Worm (Caenorhabditis elegans) whole organism, L3 larva: ENCODE measurements around the gene msd-2.

Source experiments
- R02D3.7 ChIP-seq: fragments of 150-350 bp; optimal IDR thresholded peaks from 2 replicates; lab custom pipeline; 2014; ENCODE audit warnings: missing biosample characterization, missing genetic modification characterization
- ceh-16 ChIP-seq: sonication (generic microtip); optimal IDR thresholded peaks from 2 replicates; lab custom pipeline; 2017; ENCODE audit warnings: missing biosample characterization, missing genetic modification characterization
- ceh-82 ChIP-seq: fragments of 150-350 bp; optimal IDR thresholded peaks from 2 replicates; lab custom pipeline; 2014; ENCODE audit warnings: missing biosample characterization, missing genetic modification characterization
- ceh-9 ChIP-seq: sonication (generic microtip); optimal IDR thresholded peaks from 2 replicates; lab custom pipeline; 2018; ENCODE audit warnings: missing biosample characterization, missing genetic modification characterization
- daf-12 ChIP-seq: fragments of 150-350 bp; optimal IDR thresholded peaks from 2 replicates; lab custom pipeline; 2014; ENCODE audit warnings: missing biosample characterization, missing genetic modification reagents, missing genetic modification characterization
- egl-27 ChIP-seq: sonication (generic microtip); optimal IDR thresholded peaks from 4 replicates; lab custom pipeline; 2017; ENCODE audit warnings: missing biosample characterization, missing genetic modification reagents, missing genetic modification characterization
- elt-2 ChIP-seq: sonication (generic microtip); optimal IDR thresholded peaks from 2 replicates; lab custom pipeline; 2016; ENCODE audit warnings: missing genetic modification reagents, mild to moderate bottlenecking, missing genetic modification characterization, missing compliant biosample characterization
- eor-1 ChIP-seq, 2 experiments: fragments of 150-350 bp; optimal IDR thresholded peaks; 2 replicates each; lab custom pipeline; 2014 to 2018; ENCODE audit warnings: missing biosample characterization in 2 of 2, missing genetic modification characterization in 2 of 2
- fkh-10 ChIP-seq: sonication (generic microtip); optimal IDR thresholded peaks from 2 replicates; lab custom pipeline; 2017; ENCODE audit warnings: missing biosample characterization, missing genetic modification reagents, missing genetic modification characterization
- fkh-2 ChIP-seq: fragments of 150-350 bp; optimal IDR thresholded peaks from 2 replicates; lab custom pipeline; 2014; ENCODE audit warnings: missing biosample characterization, missing genetic modification reagents, missing genetic modification characterization
- fos-1 ChIP-seq: fragments of 150-350 bp; optimal IDR thresholded peaks from 2 replicates; lab custom pipeline; 2014; ENCODE audit warnings: missing biosample characterization, missing genetic modification characterization
- hmg-11 ChIP-seq: sonication (generic microtip); optimal IDR thresholded peaks from 2 replicates; lab custom pipeline; 2016; ENCODE audit warnings: missing genetic modification characterization, missing compliant biosample characterization
- jun-1 ChIP-seq: fragments of 150-350 bp; optimal IDR thresholded peaks from 2 replicates; lab custom pipeline; 2014; ENCODE audit warnings: missing biosample characterization, missing genetic modification reagents, missing genetic modification characterization
- lin-15B ChIP-seq: fragments of 150-350 bp; optimal IDR thresholded peaks from 2 replicates; lab custom pipeline; 2014; ENCODE audit warnings: missing biosample characterization, missing genetic modification characterization
- lsy-12 ChIP-seq: sonication (generic microtip); optimal IDR thresholded peaks from 2 replicates; lab custom pipeline; 2016; ENCODE audit warnings: mild to moderate bottlenecking, missing genetic modification characterization, missing compliant biosample characterization
- mml-1 ChIP-seq: fragments of 150-350 bp; sonication (generic microtip); optimal IDR thresholded peaks from 3 replicates; lab custom pipeline; 2014; ENCODE audit warnings: missing biosample characterization, missing genetic modification characterization
- nfya-1 ChIP-seq: sonication (generic microtip); optimal IDR thresholded peaks from 2 replicates; lab custom pipeline; 2017; ENCODE audit warnings: missing genetic modification characterization, mild to moderate bottlenecking, missing compliant biosample characterization, antibody characterized with exemption, moderate library complexity; ENCODE audit not compliant: insufficient read depth
- nhr-12 ChIP-seq: fragments of 150-350 bp; optimal IDR thresholded peaks from 2 replicates; lab custom pipeline; 2014; ENCODE audit warnings: missing biosample characterization, missing genetic modification characterization
- nhr-23 ChIP-seq: fragments of 150-350 bp; optimal IDR thresholded peaks from 2 replicates; lab custom pipeline; 2014; ENCODE audit warnings: missing biosample characterization, missing genetic modification reagents, missing genetic modification characterization
- nhr-237 ChIP-seq: fragments of 150-350 bp; optimal IDR thresholded peaks from 2 replicates; lab custom pipeline; 2014; ENCODE audit warnings: missing biosample characterization, missing genetic modification characterization
- nhr-25 ChIP-seq: sonication (generic microtip); optimal IDR thresholded peaks from 2 replicates; lab custom pipeline; 2017; ENCODE audit warnings: missing biosample characterization, missing genetic modification characterization
- nhr-28 ChIP-seq: fragments of 150-350 bp; optimal IDR thresholded peaks from 2 replicates; lab custom pipeline; 2014; ENCODE audit warnings: missing biosample characterization, missing genetic modification characterization
- nhr-43 ChIP-seq: sonication (generic microtip); optimal IDR thresholded peaks from 2 replicates; lab custom pipeline; 2016; ENCODE audit warnings: mild to moderate bottlenecking, missing genetic modification characterization, missing compliant biosample characterization; ENCODE audit not compliant: poor library complexity, severe bottlenecking
- nhr-67 ChIP-seq: fragments of 150-350 bp; optimal IDR thresholded peaks from 2 replicates; lab custom pipeline; 2014; ENCODE audit warnings: missing biosample characterization, missing genetic modification characterization
- nhr-76 ChIP-seq: fragments of 150-350 bp; sonication (generic microtip); optimal IDR thresholded peaks from 5 replicates; lab custom pipeline; 2014; ENCODE audit warnings: missing biosample characterization, missing genetic modification characterization
- nhr-77 ChIP-seq: fragments of 150-350 bp; optimal IDR thresholded peaks from 2 replicates; lab custom pipeline; 2014; ENCODE audit warnings: missing biosample characterization, missing genetic modification characterization
- pha-4 ChIP-seq: fragments of 150-350 bp; optimal IDR thresholded peaks from 2 replicates; lab custom pipeline; 2014; ENCODE audit warnings: missing biosample characterization, missing genetic modification reagents, missing genetic modification characterization
- sea-2 ChIP-seq: fragments of 150-350 bp; sonication (generic microtip); optimal IDR thresholded peaks from 4 replicates; lab custom pipeline; 2014; ENCODE audit warnings: missing biosample characterization, missing genetic modification reagents, missing genetic modification characterization
- snpc-4 ChIP-seq: fragments of 150-350 bp; optimal IDR thresholded peaks from 2 replicates; lab custom pipeline; 2014; ENCODE audit warnings: missing biosample characterization, missing genetic modification characterization
- tbx-2 ChIP-seq: sonication (generic microtip); optimal IDR thresholded peaks from 2 replicates; lab custom pipeline; 2016; ENCODE audit warnings: mild to moderate bottlenecking, missing genetic modification characterization, missing compliant biosample characterization
- unc-39 ChIP-seq: sonication (generic microtip); optimal IDR thresholded peaks from 4 replicates; lab custom pipeline; 2017; ENCODE audit warnings: missing biosample characterization, missing genetic modification characterization
- unc-62 ChIP-seq: fragments of 150-350 bp; sonication (generic microtip); optimal IDR thresholded peaks from 4 replicates; lab custom pipeline; 2014; ENCODE audit warnings: missing biosample characterization, missing genetic modification reagents, missing genetic modification characterization
- zag-1 ChIP-seq: fragments of 150-350 bp; optimal IDR thresholded peaks from 2 replicates; lab custom pipeline; 2014; ENCODE audit warnings: missing biosample characterization, missing genetic modification characterization
- ztf-11 ChIP-seq: fragments of 150-350 bp; optimal IDR thresholded peaks from 2 replicates; lab custom pipeline; 2014; ENCODE audit warnings: missing biosample characterization, missing genetic modification characterization
- ztf-4 ChIP-seq: fragments of 150-350 bp; optimal IDR thresholded peaks from 2 replicates; lab custom pipeline; 2014; ENCODE audit warnings: missing biosample characterization, missing genetic modification characterization

Gene msd-2

DNA sequence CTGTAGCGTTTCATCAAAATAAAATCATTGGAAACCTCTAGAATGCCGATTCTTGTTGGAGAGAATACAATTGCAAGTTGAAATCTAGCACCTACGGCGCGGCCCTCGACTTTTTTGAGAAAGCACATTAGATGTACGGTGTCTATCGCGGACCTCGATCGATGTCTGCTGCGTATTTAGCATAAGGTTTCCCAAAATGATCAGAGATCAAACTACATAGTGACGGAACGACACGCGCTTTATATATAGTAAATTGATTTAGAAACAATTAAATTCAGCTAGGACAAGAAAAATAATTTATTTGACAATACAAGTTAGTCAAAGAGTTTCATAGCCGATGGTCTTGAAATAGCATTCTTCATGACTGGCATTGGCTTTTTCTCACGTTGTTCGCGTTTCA is 2.8 kb upstream of the msd-2 start:
- TF ChIP-seq daf-12 (tag; lab: Kevin White, UChicago) (no peak), nhr-23 (no peak), elt-2 (no peak), ztf-4 (tag; lab: Kevin White, UChicago) (no peak), unc-62 (no peak), lsy-12 (tag; lab: Kevin White, UChicago) (no peak), nhr-43 (tag; lab: Kevin White, UChicago) (no peak), sea-2 (no peak), ceh-9 (tag; lab: Kevin White, UChicago) (no peak), jun-1 (tag; lab: Kevin White, UChicago) (no peak), mml-1 (tag; lab: Kevin White, UChicago) (no peak), ceh-82 (tag; lab: Kevin White, UChicago) (no peak), hmg-11 (no peak), egl-27 (no peak), lin-15B (tag; lab: Kevin White, UChicago) (no peak)
- TF ChIP-seq, all 47 proteins: peak for 0

DNA sequence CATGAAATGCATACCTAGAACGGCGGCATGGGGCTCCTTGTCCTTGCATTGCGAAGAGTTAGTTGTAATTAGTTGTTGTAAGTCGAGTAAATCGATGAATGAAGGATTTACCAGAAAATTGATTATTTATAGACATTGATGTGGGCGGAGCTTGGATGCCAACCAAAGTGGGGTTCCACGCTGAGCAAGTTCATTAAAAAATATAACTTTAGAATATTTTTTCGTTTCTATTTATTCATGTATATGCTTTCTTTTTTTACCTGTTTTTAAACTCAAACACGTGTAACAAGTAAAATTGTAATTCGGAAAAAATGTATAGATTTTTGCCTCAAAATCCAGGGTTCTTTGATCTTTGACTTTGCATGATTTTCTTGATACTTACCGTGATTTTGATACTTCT is 1.3 kb upstream of the msd-2 start, which contains the start of gene gipc-2:
Gene gipc-2, minus strand, starts transcription at position 101 of the 400 bp plus-strand sequence.
- TF ChIP-seq R02D3.7 (tag; lab: Kevin White, UChicago), result no peak

DNA sequence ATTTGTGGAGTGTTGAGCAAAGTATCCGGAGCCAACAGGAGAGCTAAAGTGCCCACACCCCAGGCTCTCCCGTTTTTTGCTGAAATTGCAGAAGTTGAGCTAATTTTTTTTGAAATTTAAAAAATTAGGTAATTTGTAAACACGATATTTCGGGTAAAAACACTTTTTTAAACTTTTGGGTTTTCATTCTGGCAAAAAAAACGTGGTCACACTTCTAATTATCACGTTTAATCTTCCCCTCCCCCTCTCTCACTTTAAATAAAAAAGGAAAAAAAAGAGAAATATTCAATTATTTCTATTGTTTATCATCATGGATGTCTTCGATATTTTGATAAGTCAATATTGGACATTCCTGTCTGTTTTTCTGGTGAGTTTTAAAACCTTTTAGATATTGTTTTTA is 4.2 kb downstream of the msd-2 start, which contains the start of gene F44D12.6:
Gene F44D12.6, plus strand, starts transcription at position 301 of the 400 bp plus-strand sequence.
- TF ChIP-seq tbx-2 (no peak), zag-1 (no peak), eor-1 (tag; optimal IDR thresholded peaks at IDR 0.05; lab: Kevin White, UChicago) (no peak), lsy-12 (tag; lab: Kevin White, UChicago) (no peak), ztf-4 (tag; lab: Kevin White, UChicago) (no peak), jun-1 (tag; lab: Kevin White, UChicago) (no peak), ceh-16 (tag; lab: Kevin White, UChicago) (no peak), pha-4 (tag; lab: Kevin White, UChicago) (no peak), nhr-25 (no peak), fkh-10 (GFP tag; lab: Kevin White, UChicago) (no peak), nhr-237 (no peak), nhr-67 (tag; lab: Kevin White, UChicago) (no peak), lin-15B (tag; lab: Kevin White, UChicago) (no peak), ztf-11 (tag; lab: Kevin White, UChicago) (no peak), nhr-77 (no peak), nhr-28 (tag; lab: Kevin White, UChicago) (no peak)

DNA sequence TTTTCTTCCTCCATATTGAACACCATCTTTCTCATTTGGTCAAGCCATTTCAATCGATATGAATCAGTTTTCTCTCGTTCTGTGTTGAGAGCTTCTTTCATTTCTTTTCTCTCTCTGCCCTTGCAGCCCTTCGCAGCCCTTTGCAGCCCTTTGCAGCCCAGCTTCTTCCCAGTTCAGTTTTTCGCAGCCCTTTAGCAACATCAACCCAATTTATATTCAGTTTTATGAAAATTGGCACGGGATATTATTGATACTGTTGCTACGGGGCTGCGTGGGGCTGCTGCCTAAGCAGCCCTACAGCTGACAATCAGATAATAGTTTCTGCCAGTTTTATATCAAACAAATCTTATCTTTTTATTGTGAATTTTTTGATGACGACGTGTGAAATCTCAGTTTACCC is 8.1 kb downstream of the msd-2 start, which contains the start of gene F44D12.10:
Gene F44D12.10, minus strand, starts transcription at position 101 of the 400 bp plus-strand sequence.
- TF ChIP-seq lsy-12 (tag; lab: Kevin White, UChicago), result no peak
- TF ChIP-seq ceh-82 (tag; lab: Kevin White, UChicago), result no peak
- no peak for TF ChIP-seq elt-2
- TF ChIP-seq hmg-11, result no peak
- no peak for TF ChIP-seq mml-1 (tag; lab: Kevin White, UChicago)
- no peak for TF ChIP-seq unc-39
- no peak for TF ChIP-seq nhr-25

DNA sequence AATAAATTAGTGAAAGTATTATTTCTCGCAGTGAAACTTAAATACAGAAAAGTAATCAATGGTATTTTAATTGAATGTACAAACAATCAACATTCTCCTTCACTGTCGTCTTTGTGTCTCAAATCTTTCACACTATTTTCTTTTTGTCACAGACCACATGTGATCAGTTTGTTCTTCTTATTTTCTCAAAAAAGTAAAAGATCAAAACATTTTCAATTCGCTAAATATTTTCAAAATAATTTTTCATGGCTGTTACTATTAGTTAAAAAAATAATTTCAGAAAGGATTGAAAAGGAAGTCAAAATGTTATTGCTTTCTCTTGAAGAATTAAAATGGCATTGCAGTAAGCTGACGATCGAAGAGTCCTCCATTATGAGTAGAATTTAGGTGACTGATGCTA is 11.9 kb downstream of the msd-2 start, which contains the start of gene dhs-31:
Gene dhs-31, minus strand, starts transcription at position 101 of the 400 bp plus-strand sequence.
- TF ChIP-seq fkh-2 (tag; lab: Kevin White, UChicago) (no peak), unc-62 (no peak), nhr-77 (no peak), nhr-28 (tag; lab: Kevin White, UChicago) (no peak), tbx-2 (no peak), lsy-12 (tag; lab: Kevin White, UChicago) (no peak), nhr-67 (tag; lab: Kevin White, UChicago) (no peak), snpc-4 (tag; lab: Kevin White, UChicago) (no peak), fkh-10 (GFP tag; lab: Kevin White, UChicago) (no peak), nhr-12 (tag; lab: Kevin White, UChicago) (no peak), daf-12 (tag; lab: Kevin White, UChicago) (no peak)

DNA sequence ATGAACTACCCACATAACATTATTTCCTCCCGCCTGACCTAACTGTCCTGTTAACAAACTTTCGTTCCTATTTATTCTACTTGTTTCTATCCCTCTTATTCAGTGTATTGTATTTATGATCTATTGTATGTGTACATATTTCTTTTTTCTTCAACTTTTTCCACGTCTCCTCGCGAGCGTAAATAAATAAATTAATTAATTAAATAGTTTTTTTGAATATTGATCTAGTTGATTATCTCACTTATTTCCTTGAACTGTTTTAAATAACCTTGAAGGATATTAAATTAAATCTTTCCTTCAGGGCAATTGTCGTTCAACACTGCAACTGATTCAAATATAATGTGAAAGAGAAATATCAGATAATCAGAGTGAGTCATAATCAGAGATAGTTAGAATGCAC is 14.0 kb downstream of the msd-2 start, which contains the start of gene frk-1:
Gene frk-1, plus strand, starts transcription at position 301 of the 400 bp plus-strand sequence.
- TF ChIP-seq daf-12 (tag; lab: Kevin White, UChicago) (no peak), nfya-1 (tag; lab: Kevin White, UChicago) (no peak), jun-1 (tag; lab: Kevin White, UChicago) (no peak), nhr-28 (tag; lab: Kevin White, UChicago) (no peak), snpc-4 (tag; lab: Kevin White, UChicago) (no peak), fkh-2 (tag; lab: Kevin White, UChicago) (no peak), fos-1 (tag; lab: Kevin White, UChicago) (no peak), unc-39 (no peak), sea-2 (no peak), lin-15B (tag; lab: Kevin White, UChicago) (no peak), pha-4 (tag; lab: Kevin White, UChicago) (no peak), nhr-76 (no peak), nhr-237 (no peak), nhr-23 (no peak)
